Fruit fly (Drosophila melanogaster) whole organism, embryonic: ENCODE data around the gene Mlc1.

Experiments
- Bgb ChIP-seq: fragments of 200-800 bp; sonication (Bioruptor generic); IDR thresholded peaks from 2 replicates; pipeline ENCODE4 v1.3.6; 2022; ENCODE audit warnings: missing biosample characterization, missing genetic modification characterization; ENCODE audit not compliant: partially characterized antibody
- CG10462 ChIP-seq: fragments of 200-800 bp; sonication (Bioruptor generic); optimal IDR thresholded peaks from 2 replicates; lab custom pipeline; 2016; ENCODE audit warnings: missing biosample characterization, missing genetic modification characterization
- CG10565 ChIP-seq: fragments of 200-800 bp; sonication (Bioruptor generic); optimal IDR thresholded peaks from 3 replicates; lab custom pipeline; 2016; ENCODE audit warnings: missing biosample characterization, mild to moderate bottlenecking, missing genetic modification characterization
- CG14441 ChIP-seq: fragments of 200-800 bp; sonication (Bioruptor generic); IDR thresholded peaks from 2 replicates; pipeline ENCODE4 v1.3.6; 2022; ENCODE audit warnings: missing biosample characterization, missing genetic modification characterization
- CG15011 ChIP-seq: fragments of 200-800 bp; sonication (Bioruptor generic); optimal IDR thresholded peaks from 3 replicates; lab custom pipeline; 2018; ENCODE audit warnings: missing biosample characterization, mild to moderate bottlenecking, missing genetic modification characterization
- CG15601 ChIP-seq: fragments of 200-800 bp; sonication (Bioruptor generic); optimal IDR thresholded peaks from 3 replicates; lab custom pipeline; 2019; ENCODE audit warnings: missing biosample characterization, mild to moderate bottlenecking, missing genetic modification characterization, moderate library complexity
- CG17912 ChIP-seq: fragments of 200-800 bp; sonication (Bioruptor generic); optimal IDR thresholded peaks from 2 replicates; lab custom pipeline; 2018; ENCODE audit warnings: missing biosample characterization, mild to moderate bottlenecking, missing genetic modification characterization
- CG31441 ChIP-seq: fragments of 200-800 bp; sonication (Bioruptor generic); IDR thresholded peaks from 2 replicates; pipeline ENCODE4 v1.3.6; 2022; ENCODE audit warnings: missing biosample characterization, missing genetic modification characterization
- CG3726 ChIP-seq: fragments of 200-800 bp; sonication (Bioruptor generic); IDR thresholded peaks from 3 replicates; pipeline ENCODE4, ENCODE4 v1.3.6; 2022; ENCODE audit warnings: missing biosample characterization, missing genetic modification characterization
- CG6175 ChIP-seq: fragments of 200-800 bp; sonication (Bioruptor generic); IDR thresholded peaks from 3 replicates; pipeline ENCODE4 v1.3.6; 2022; ENCODE audit warnings: missing biosample characterization, missing genetic modification characterization
- CG6689 ChIP-seq: fragments of 200-800 bp; sonication (Bioruptor generic); IDR thresholded peaks from 2 replicates; pipeline ENCODE4 v1.3.6; 2022; ENCODE audit warnings: missing biosample characterization, missing genetic modification characterization
- CG7745 ChIP-seq: fragments of 200-800 bp; sonication (Bioruptor generic); optimal IDR thresholded peaks from 2 replicates; lab custom pipeline; 2018; ENCODE audit warnings: missing biosample characterization, mild to moderate bottlenecking, missing genetic modification characterization, moderate library complexity
- CG7839 ChIP-seq: fragments of 200-800 bp; sonication (Bioruptor generic); optimal IDR thresholded peaks from 3 replicates; lab custom pipeline; 2018; ENCODE audit warnings: missing biosample characterization, mild to moderate bottlenecking, missing genetic modification characterization, moderate library complexity
- CG8924 ChIP-seq: fragments of 200-800 bp; optimal IDR thresholded peaks from 3 replicates; lab custom pipeline; 2019; ENCODE audit warnings: missing biosample characterization, mild to moderate bottlenecking, missing genetic modification characterization, moderate library complexity
- D19A ChIP-seq: fragments of 200-800 bp; optimal IDR thresholded peaks from 3 replicates; lab custom pipeline; 2019; ENCODE audit warnings: missing biosample characterization, mild to moderate bottlenecking, missing genetic modification characterization, moderate library complexity
- Dfd ChIP-seq, 2 experiments: fragments of >200 bp; optimal IDR thresholded peaks; 2 replicates each; lab custom pipeline; 2017; ENCODE audit warnings: missing biosample characterization in 2 of 2, missing genetic modification characterization in 2 of 2
- Dip2 ChIP-seq: fragments of 200-800 bp; sonication (Bioruptor generic); IDR thresholded peaks from 2 replicates; pipeline ENCODE4 v1.3.6; 2022; ENCODE audit warnings: missing biosample characterization, missing genetic modification characterization
- E2f1 ChIP-seq: fragments of 200-800 bp; sonication (Bioruptor generic); IDR thresholded peaks from 2 replicates; pipeline ENCODE4 v1.3.6; 2022; ENCODE audit warnings: missing biosample characterization, missing genetic modification characterization
- Ets97D ChIP-seq: fragments of 200-800 bp; sonication (Bioruptor generic); optimal IDR thresholded peaks from 3 replicates; lab custom pipeline; 2016; ENCODE audit warnings: missing biosample characterization, missing genetic modification characterization
- Fer3 ChIP-seq: fragments of 200-800 bp; sonication (Bioruptor generic); optimal IDR thresholded peaks from 2 replicates; lab custom pipeline; 2018; ENCODE audit warnings: missing biosample characterization, mild to moderate bottlenecking, missing genetic modification characterization, moderate library complexity
- Gsc ChIP-seq: fragments of 200-800 bp; sonication (Bioruptor generic); IDR thresholded peaks from 2 replicates; pipeline ENCODE4 v1.3.6; 2022; ENCODE audit warnings: missing biosample characterization, missing genetic modification characterization
- MESR4 ChIP-seq: fragments of 200-800 bp; sonication (Bioruptor generic); optimal IDR thresholded peaks from 2 replicates; lab custom pipeline; 2018; ENCODE audit warnings: missing biosample characterization, mild to moderate bottlenecking, missing genetic modification characterization, moderate library complexity
- Neu2 ChIP-seq: fragments of 200-800 bp; sonication (Bioruptor generic); optimal IDR thresholded peaks from 3 replicates; lab custom pipeline; 2016; ENCODE audit warnings: missing biosample characterization, missing genetic modification characterization, borderline replicate concordance
- Nf-YB ChIP-seq: fragments of 200-800 bp; sonication (Bioruptor generic); optimal IDR thresholded peaks from 3 replicates; lab custom pipeline; 2019; ENCODE audit warnings: missing biosample characterization, mild to moderate bottlenecking, missing genetic modification characterization, moderate library complexity
- Poxn ChIP-seq: fragments of 200-800 bp; sonication (Bioruptor generic); IDR thresholded peaks from 2 replicates; pipeline ENCODE4 v1.3.6; 2022; ENCODE audit warnings: missing biosample characterization, missing genetic modification characterization
- btn ChIP-seq: fragments of 200-800 bp; sonication (Bioruptor generic); optimal IDR thresholded peaks from 2 replicates; lab custom pipeline; 2016; ENCODE audit warnings: missing biosample characterization, missing genetic modification characterization
- chif ChIP-seq, 2 experiments: fragments of 200-800 bp; sonication (Bioruptor generic); optimal IDR thresholded peaks; 3 replicates each; lab custom pipeline; 2016; ENCODE audit warnings: missing biosample characterization in 2 of 2, missing genetic modification characterization in 2 of 2
- chn ChIP-seq: fragments of 200-800 bp; sonication (Bioruptor generic); optimal IDR thresholded peaks from 2 replicates; lab custom pipeline; 2016; ENCODE audit warnings: missing biosample characterization, missing genetic modification characterization
- dysf ChIP-seq: fragments of 200-800 bp; sonication (Bioruptor generic); IDR thresholded peaks from 3 replicates; pipeline ENCODE4 v1.3.6; 2022; ENCODE audit warnings: missing biosample characterization, missing genetic modification characterization
- eve ChIP-seq, 2 experiments: fragments of >200 bp; optimal IDR thresholded peaks; 2 replicates each; lab custom pipeline; 2017; ENCODE audit warnings: missing biosample characterization in 2 of 2, missing genetic modification characterization in 2 of 2
- fd102C ChIP-seq: fragments of 200-800 bp; sonication (Bioruptor generic); optimal IDR thresholded peaks from 2 replicates; lab custom pipeline; 2018; ENCODE audit warnings: missing biosample characterization, mild to moderate bottlenecking, missing genetic modification characterization, moderate library complexity
- ftz-f1 ChIP-seq: fragments of 200-800 bp; sonication (Bioruptor generic); optimal IDR thresholded peaks from 2 replicates; lab custom pipeline; 2016; ENCODE audit warnings: missing biosample characterization, missing genetic modification characterization
- fu2 ChIP-seq: fragments of 200-800 bp; sonication (Bioruptor generic); optimal IDR thresholded peaks from 2 replicates; lab custom pipeline; 2016; ENCODE audit warnings: missing biosample characterization, missing genetic modification characterization
- grau ChIP-seq: fragments of 200-800 bp; optimal IDR thresholded peaks from 3 replicates; lab custom pipeline; 2019; ENCODE audit warnings: missing biosample characterization, mild to moderate bottlenecking, missing genetic modification characterization, moderate library complexity
- hkb ChIP-seq, 2 experiments: fragments of 200-800 bp in 1 of 2; fragments of >200 bp in 1 of 2; sonication (Bioruptor generic) in 1 of 2; IDR thresholded peaks in 1 of 2; optimal IDR thresholded peaks in 1 of 2; 2 replicates each; pipeline versions ENCODE4 v1.3.6 to Lab custom; 2017 to 2022; ENCODE audit warnings: missing biosample characterization in 1 of 2, missing genetic modification characterization in 1 of 2
- jing ChIP-seq: fragments of 200-800 bp; sonication (Bioruptor generic); optimal IDR thresholded peaks from 2 replicates; lab custom pipeline; 2018; ENCODE audit warnings: missing biosample characterization, mild to moderate bottlenecking, missing genetic modification characterization
- kay ChIP-seq: fragments of 200-800 bp; sonication (Bioruptor generic); optimal IDR thresholded peaks from 2 replicates; lab custom pipeline; 2016; ENCODE audit warnings: missing biosample characterization, missing genetic modification characterization
- ken ChIP-seq: fragments of 200-800 bp; sonication (Bioruptor generic); IDR thresholded peaks from 3 replicates; pipeline ENCODE4 v1.3.6; 2022; ENCODE audit warnings: missing biosample characterization, missing genetic modification characterization
- lmd ChIP-seq: fragments of 200-800 bp; sonication (Bioruptor generic); IDR thresholded peaks from 2 replicates; pipeline ENCODE4 v1.3.6; 2022; ENCODE audit warnings: missing biosample characterization, missing genetic modification characterization
- nom ChIP-seq: fragments of 200-800 bp; sonication (Bioruptor generic); optimal IDR thresholded peaks from 2 replicates; lab custom pipeline; 2017; ENCODE audit warnings: missing biosample characterization, missing genetic modification characterization, mild to moderate bottlenecking, moderate library complexity, missing genetic modification reagents
- org-1 ChIP-seq: fragments of 200-800 bp; sonication (Bioruptor generic); optimal IDR thresholded peaks from 2 replicates; lab custom pipeline; 2017; ENCODE audit warnings: missing biosample characterization, missing genetic modification characterization
- ranshi ChIP-seq: fragments of 200-800 bp; sonication (Bioruptor generic); IDR thresholded peaks from 2 replicates; pipeline ENCODE4 v1.3.6; 2022; ENCODE audit warnings: missing biosample characterization, missing genetic modification characterization
- row ChIP-seq: fragments of 200-800 bp; sonication (Bioruptor generic); IDR thresholded peaks from 3 replicates; pipeline ENCODE4 v1.3.6; 2022; ENCODE audit warnings: missing biosample characterization, missing genetic modification characterization
- sc ChIP-seq, 3 experiments: fragments of >200 bp in 2 of 3; fragments of 200-800 bp in 1 of 3; sonication (Bioruptor generic) in 1 of 3; optimal IDR thresholded peaks; 2 replicates in 2 of 3; 3 replicates in 1 of 3; lab custom pipeline; 2017; ENCODE audit warnings: mild to moderate bottlenecking in 1 of 3, missing biosample characterization in 1 of 3, missing genetic modification characterization in 1 of 3, missing genetic modification reagents in 1 of 3
- slbo ChIP-seq: fragments of 200-800 bp; sonication (Bioruptor generic); IDR thresholded peaks from 2 replicates; pipeline ENCODE4 v1.3.6; 2022; ENCODE audit warnings: missing biosample characterization, missing genetic modification characterization
- sqz ChIP-seq: fragments of 200-800 bp; sonication (Bioruptor generic); optimal IDR thresholded peaks from 3 replicates; lab custom pipeline; 2018; ENCODE audit warnings: missing biosample characterization, mild to moderate bottlenecking, missing genetic modification characterization
- tll ChIP-seq, 2 experiments: fragments of 200-800 bp in 1 of 2; fragments of >200 bp in 1 of 2; sonication (Bioruptor generic) in 1 of 2; optimal IDR thresholded peaks; 2 replicates each; lab custom pipeline; 2017 to 2019; ENCODE audit warnings: missing biosample characterization in 2 of 2, missing genetic modification characterization in 2 of 2, mild to moderate bottlenecking in 1 of 2, moderate library complexity in 1 of 2
- tna ChIP-seq: fragments of 200-800 bp; sonication (Bioruptor generic); IDR thresholded peaks from 2 replicates; pipeline ENCODE4 v1.3.6; 2022; ENCODE audit warnings: missing biosample characterization, missing genetic modification characterization; ENCODE audit not compliant: partially characterized antibody
- trem ChIP-seq: fragments of 200-800 bp; optimal IDR thresholded peaks from 3 replicates; lab custom pipeline; 2019; ENCODE audit warnings: missing biosample characterization, mild to moderate bottlenecking, missing genetic modification characterization, moderate library complexity

The Mlc1 gene

DNA sequence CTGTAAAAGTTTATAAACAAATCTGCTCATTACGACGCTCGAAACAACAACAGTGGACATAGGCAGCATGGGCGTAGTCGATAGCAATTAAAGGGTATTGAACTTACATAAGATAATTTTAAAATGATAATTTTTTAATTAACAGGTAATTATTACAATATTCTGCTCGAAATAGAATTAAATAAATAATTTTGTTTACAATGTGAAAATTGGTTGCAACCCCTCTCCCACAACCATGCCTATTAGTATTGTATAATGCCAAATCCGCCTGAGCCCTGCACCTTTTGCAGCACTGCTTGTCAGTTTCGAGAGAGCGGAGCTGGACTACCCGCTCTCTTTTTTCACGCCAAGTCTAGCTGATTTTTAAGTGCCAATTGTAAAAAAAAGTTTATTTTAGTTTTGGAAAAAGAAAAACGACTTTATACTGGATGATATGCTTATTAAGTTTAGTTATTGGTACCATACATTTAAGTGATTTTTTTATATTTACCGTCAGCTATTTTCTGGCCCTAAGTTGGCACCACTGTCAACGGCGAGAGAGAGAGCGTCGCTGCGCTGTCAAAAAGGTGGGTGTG, 23.9 kb downstream of the Mlc1 start, which contains the start of the genes CG5611 and Mtl (continued):
- peak; percentile 99 for TF ChIP-seq grau (tag; lab: Kevin White, UChicago)
- TF ChIP-seq CG15011 (GFP tag; lab: Kevin White, UChicago): peak; percentile 99
- peak; percentile 100 for TF ChIP-seq CG3726 (GFP tag; lab: Robert Waterston, UW)
- peak; percentile 100 for TF ChIP-seq row
- peak; percentile 100 for TF ChIP-seq slbo (GFP tag; lab: Robert Waterston, UW)
- peak; percentile 99 for TF ChIP-seq org-1
- peak; percentile 73 for TF ChIP-seq hkb (optimal IDR thresholded peaks at IDR 0.05; lab: Kevin White, UChicago)
- peak; percentile 100 for TF ChIP-seq hkb (GFP tag; IDR thresholded peaks at IDR 0.05; lab: Robert Waterston, UW)
- TF ChIP-seq Poxn (GFP tag; lab: Robert Waterston, UW): peak; percentile 100
- peak; percentile 91 for TF ChIP-seq MESR4 (GFP tag; lab: Kevin White, UChicago)
- TF ChIP-seq ken: peak; percentile 100
- peak; percentile 40; the same call in 1 of the 2 replicates for TF ChIP-seq Bgb (GFP tag; lab: Robert Waterston, UW)
- peak; percentile 99 for TF ChIP-seq jing (GFP tag; lab: Kevin White, UChicago)
- peak; percentile 99 for TF ChIP-seq Gsc (GFP tag; lab: Robert Waterston, UW)
- peak; percentile 97 for TF ChIP-seq nom (GFP tag; lab: Kevin White, UChicago)
- peak; percentile 99 for TF ChIP-seq CG10462 (GFP tag; lab: Kevin White, UChicago)
- TF ChIP-seq sqz: peak; percentile 99
- peak; percentile 100 for TF ChIP-seq dysf
- no peak for TF ChIP-seq sc (optimal IDR thresholded peaks at IDR 0.05; lab: Kevin White, UChicago)
- TF ChIP-seq sc (GFP tag; optimal IDR thresholded peaks at IDR 0.05; lab: Kevin White, UChicago): peak; percentile 99
- peak; percentile 92 for TF ChIP-seq Nf-YB (GFP tag; lab: Kevin White, UChicago)
- peak in 1 of 2 experiments; percentile 52 for TF ChIP-seq eve (GFP tag; optimal IDR thresholded peaks at IDR 0.05; lab: Kevin White, UChicago)
- TF ChIP-seq CG15601 (tag; lab: Kevin White, UChicago): peak; percentile 99
- TF ChIP-seq chn: peak; percentile 99
- peak; percentile 97 for TF ChIP-seq trem (tag; lab: Kevin White, UChicago)
- peak; percentile 100 for TF ChIP-seq Fer3 (tag; lab: Kevin White, UChicago)
- peak; percentile 97 for TF ChIP-seq fd102C (GFP tag; lab: Kevin White, UChicago)
- no peak for TF ChIP-seq tna
- peak; percentile 100 for TF ChIP-seq E2f1 (GFP tag; lab: Robert Waterston, UW)
- peak; percentile 100 for TF ChIP-seq CG6175 (GFP tag; lab: Robert Waterston, UW)
- TF ChIP-seq CG7839 (tag; lab: Kevin White, UChicago): peak; percentile 100
- TF ChIP-seq CG8924 (tag; lab: Kevin White, UChicago): peak; percentile 100
- TF ChIP-seq lmd: peak; percentile 100
- peak; percentile 93 for TF ChIP-seq ftz-f1 (GFP tag; lab: Kevin White, UChicago)
- peak; percentile 95 for TF ChIP-seq Ets97D (GFP tag; lab: Kevin White, UChicago)
- peak; percentile 71 for TF ChIP-seq Neu2 (GFP tag; lab: Kevin White, UChicago)
- TF ChIP-seq CG7745: peak; percentile 94
- peak; percentile 100 for TF ChIP-seq CG6689
- TF ChIP-seq Dip2 (GFP tag; lab: Robert Waterston, UW): peak; percentile 83
- TF ChIP-seq tll (GFP tag; optimal IDR thresholded peaks at IDR 0.05; lab: Kevin White, UChicago): peak; percentile 11 to 87
- TF ChIP-seq fu2: peak; percentile 97
- peak; percentile 100 for TF ChIP-seq CG14441 (GFP tag; lab: Robert Waterston, UW)
- TF ChIP-seq D19A (tag; lab: Kevin White, UChicago): peak; percentile 98
- TF ChIP-seq CG10565: peak; percentile 97
- TF ChIP-seq Dfd (GFP tag; optimal IDR thresholded peaks at IDR 0.05; lab: Kevin White, UChicago): peak in 1 of 2 experiments; percentile 92
- TF ChIP-seq CG17912 (GFP tag; lab: Kevin White, UChicago): peak; percentile 99
- peak; percentile 99 for TF ChIP-seq kay (GFP tag; lab: Kevin White, UChicago)
- TF ChIP-seq btn (GFP tag; lab: Kevin White, UChicago): peak; percentile 87
- peak; percentile 97 to 98 for TF ChIP-seq chif (GFP tag; optimal IDR thresholded peaks at IDR 0.05; lab: Kevin White, UChicago)
- TF ChIP-seq CG31441 (GFP tag; lab: Robert Waterston, UW): peak; percentile 99
- TF ChIP-seq ranshi (GFP tag; lab: Robert Waterston, UW): peak; percentile 100
